Fruit fly (Drosophila melanogaster): ENCODE results near the gene RabGGTb.

Gene RabGGTb

DNA sequence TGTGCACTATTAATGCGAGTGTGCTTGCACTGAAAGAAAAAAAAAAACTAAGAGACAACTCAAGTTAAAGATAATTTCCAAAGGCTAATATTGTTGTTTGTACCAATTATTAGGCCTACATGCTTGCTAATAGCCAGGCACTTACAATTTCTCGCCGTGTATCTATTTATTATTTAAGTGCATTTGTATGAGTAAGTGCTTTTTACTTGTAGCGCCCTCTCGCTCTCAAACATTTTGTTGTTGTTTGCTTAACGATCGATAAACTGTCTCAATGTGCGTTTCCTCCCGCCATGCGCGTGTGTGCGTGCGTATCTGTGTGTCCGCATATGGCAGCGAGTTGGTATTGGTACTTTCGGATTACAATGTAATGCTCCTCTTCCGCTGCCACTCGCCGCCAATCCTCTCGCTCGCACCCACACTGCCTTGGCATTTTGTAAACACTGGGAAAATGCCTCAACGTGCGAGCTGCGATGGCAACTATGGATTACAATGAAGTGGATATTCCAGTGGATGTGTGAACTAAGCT lies 18.2 kb downstream of the RabGGTb start (continued):
- no peak for TF ChIP-seq nerfin-2 (GFP tag; IDR thresholded peaks at IDR 0.05; ENCODE audit: partially characterized antibody)
- no peak for TF ChIP-seq CG15479 (GFP tag; optimal IDR thresholded peaks at IDR 0.05)
- peak; percentile 80 for TF ChIP-seq sob (GFP tag; IDR thresholded peaks at IDR 0.05)
- peak; percentile 57; the same call in 1 of the 2 replicates for TF ChIP-seq Oaz (GFP tag; IDR thresholded peaks at IDR 0.05)
- peak; percentile 80 for TF ChIP-seq Six4 (GFP tag; optimal IDR thresholded peaks at IDR 0.05)
- TF ChIP-seq CG17829 (tag; optimal IDR thresholded peaks at IDR 0.05) = peak; percentile 69
- TF ChIP-seq CG11560 (tag; IDR thresholded peaks at IDR 0.05) = peak; percentile 68
- peak; percentile 45; the same call in 1 of the 2 replicates for TF ChIP-seq CG10321 (GFP tag; IDR thresholded peaks at IDR 0.05)
- TF ChIP-seq org-1 (GFP tag; optimal IDR thresholded peaks at IDR 0.05) = peak; percentile 65
- TF ChIP-seq CG7745 (tag; optimal IDR thresholded peaks at IDR 0.05) = peak; percentile 64
- no peak for TF ChIP-seq gfzf (GFP tag; optimal IDR thresholded peaks at IDR 0.05)
- peak; percentile 73 for TF ChIP-seq CG6813 (GFP tag; optimal IDR thresholded peaks at IDR 0.05)
- peak; percentile 63 for TF ChIP-seq CG1832 (GFP tag; optimal IDR thresholded peaks at IDR 0.05)
- TF ChIP-seq Eip74EF (GFP tag; optimal IDR thresholded peaks at IDR 0.05) = peak in 1 of 2 experiments; percentile 62
- TF ChIP-seq zfh2 (GFP tag; optimal IDR thresholded peaks at IDR 0.05) = peak; percentile 34
- peak; percentile 67; the same call in 2 of the 3 replicates for TF ChIP-seq CG3726 (GFP tag; IDR thresholded peaks at IDR 0.05)
- TF ChIP-seq Chrac-16 (GFP tag; optimal IDR thresholded peaks at IDR 0.05) = peak; percentile 91
- TF ChIP-seq Bteb2 (GFP tag; optimal IDR thresholded peaks at IDR 0.05) = peak; percentile 70
- TF ChIP-seq Mad (GFP tag; optimal IDR thresholded peaks at IDR 0.05) = peak; percentile 81
- TF ChIP-seq CG4404 (GFP tag; IDR thresholded peaks at IDR 0.05) = peak; percentile 60
- no peak for TF ChIP-seq HLH4C (GFP tag; IDR thresholded peaks at IDR 0.05; ENCODE audit: partially characterized antibody)
- no peak for TF ChIP-seq schlank (tag; optimal IDR thresholded peaks at IDR 0.05)
- peak; percentile 89 for TF ChIP-seq az2 (GFP tag; optimal IDR thresholded peaks at IDR 0.05)
- peak; percentile 70 for TF ChIP-seq dati (GFP tag; IDR thresholded peaks at IDR 0.05)
- peak; percentile 85 for TF ChIP-seq slou (GFP tag; optimal IDR thresholded peaks at IDR 0.05)
- TF ChIP-seq dysf (GFP tag; IDR thresholded peaks at IDR 0.05) = peak; percentile 85; the same call in 2 of the 3 replicates
- TF ChIP-seq vnd (GFP tag; IDR thresholded peaks at IDR 0.05; ENCODE audit: partially characterized antibody) = no peak
- peak; percentile 87 for TF ChIP-seq CG8944 (GFP tag; optimal IDR thresholded peaks at IDR 0.05)
- TF ChIP-seq gcm (GFP tag; optimal IDR thresholded peaks at IDR 0.05) = peak; percentile 67
- peak; percentile 83 for TF ChIP-seq CG5245 (GFP tag; optimal IDR thresholded peaks at IDR 0.05)
- TF ChIP-seq abd-A (tag; optimal IDR thresholded peaks at IDR 0.05) = peak; percentile 82
- TF ChIP-seq CG13775 (GFP tag; optimal IDR thresholded peaks at IDR 0.05) = peak; percentile 72
- TF ChIP-seq CG10267 (tag; optimal IDR thresholded peaks at IDR 0.05) = peak; percentile 56
- TF ChIP-seq br (optimal IDR thresholded peaks at IDR 0.05) = no peak
- TF ChIP-seq CG31365 (tag; optimal IDR thresholded peaks at IDR 0.05) = no peak
- TF ChIP-seq Gsc (GFP tag; IDR thresholded peaks at IDR 0.05) = no peak
- peak; percentile 22 for TF ChIP-seq Hmx (GFP tag; optimal IDR thresholded peaks at IDR 0.05)
- peak; percentile 29 for TF ChIP-seq cwo (GFP tag; optimal IDR thresholded peaks at IDR 0.05)
- TF ChIP-seq CG9437 (GFP tag; optimal IDR thresholded peaks at IDR 0.05) = peak; percentile 70
- peak; percentile 69 for TF ChIP-seq CG10462 (GFP tag; optimal IDR thresholded peaks at IDR 0.05)
- TF ChIP-seq CG8290 (GFP tag; optimal IDR thresholded peaks at IDR 0.05) = peak; percentile 41
- TF ChIP-seq CG8290 (tag; optimal IDR thresholded peaks at IDR 0.05) = no peak
- TF ChIP-seq chm (GFP tag; IDR thresholded peaks at IDR 0.05) = peak; percentile 88
- TF ChIP-seq pnt (GFP tag; optimal IDR thresholded peaks at IDR 0.05) = peak; percentile 92
- TF ChIP-seq Hr3 (GFP tag; optimal IDR thresholded peaks at IDR 0.05) = peak; percentile 83
- TF ChIP-seq peb (GFP tag; IDR thresholded peaks at IDR 0.05) = peak; percentile 72
- TF ChIP-seq ap (GFP tag; IDR thresholded peaks at IDR 0.05) = peak; percentile 73
- peak; percentile 47 for TF ChIP-seq CG9932 (GFP tag; IDR thresholded peaks at IDR 0.05)
- peak; percentile 75 for TF ChIP-seq CG1647 (GFP tag; optimal IDR thresholded peaks at IDR 0.05)
- peak; percentile 78; the same call in 2 of the 3 replicates for TF ChIP-seq gce (GFP tag; IDR thresholded peaks at IDR 0.05)
- peak; percentile 48 for TF ChIP-seq vfl (GFP tag; optimal IDR thresholded peaks at IDR 0.05)

All from whole organism, embryonic.